Fruit fly (Drosophila melanogaster): Measurements from ENCODE around the gene AnxB11.

Gene AnxB11

DNA sequence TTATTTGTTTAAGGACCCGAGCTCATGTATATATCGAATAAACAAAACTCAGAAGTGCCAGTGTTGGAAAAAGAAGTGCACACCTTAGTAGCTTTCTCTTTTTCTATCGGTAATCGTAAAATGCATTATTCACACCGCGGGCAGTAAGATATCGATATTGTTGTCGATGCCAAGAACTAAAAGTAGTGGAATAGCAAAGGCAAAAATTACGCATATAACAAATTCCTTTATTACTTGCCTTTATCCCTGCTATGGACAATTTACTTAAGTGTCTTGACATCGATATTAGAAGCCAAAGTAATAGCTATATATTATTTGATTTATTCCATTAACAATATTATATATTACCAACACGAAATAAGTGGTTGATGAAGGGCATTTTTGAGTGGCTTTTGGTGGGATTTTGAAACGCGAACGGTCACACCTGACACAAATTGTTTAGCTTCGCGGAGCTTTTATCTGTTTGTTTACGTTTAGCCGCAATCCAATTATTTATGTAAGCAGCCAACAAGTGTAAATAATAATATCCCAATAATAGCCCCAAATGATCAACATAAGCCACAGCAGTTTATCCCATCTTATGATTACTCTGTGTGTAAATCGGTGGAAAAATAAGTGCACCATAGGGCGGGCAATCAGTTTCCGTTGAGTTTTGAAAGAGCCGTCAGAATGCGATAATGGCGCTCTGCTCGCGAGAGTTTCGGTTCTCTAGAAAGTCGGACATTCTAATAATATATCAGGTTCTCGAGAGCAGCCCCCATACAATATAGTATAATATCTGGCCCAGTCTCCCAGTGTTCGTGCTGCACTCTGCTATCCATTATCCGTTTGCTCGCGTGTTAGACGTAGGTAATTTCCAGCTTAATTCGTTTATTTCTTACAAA lies 37.0 kb downstream of the AnxB11 start, which contains the start of the genes CG9992 and CG4239 (continued):
- TF ChIP-seq prd (optimal IDR thresholded peaks at IDR 0.05): no peak
- TF ChIP-seq prd (GFP tag; IDR thresholded peaks at IDR 0.05): peak; percentile 70; the same call in 2 of the 3 replicates
- no peak for TF ChIP-seq kay (GFP tag; optimal IDR thresholded peaks at IDR 0.05)
- TF ChIP-seq row (GFP tag; IDR thresholded peaks at IDR 0.05): peak; percentile 89
- no peak for TF ChIP-seq ham (GFP tag; IDR thresholded peaks at IDR 0.05)
- TF ChIP-seq CG6683 (GFP tag; optimal IDR thresholded peaks at IDR 0.05): no peak
- no peak for TF ChIP-seq crc (GFP tag; optimal IDR thresholded peaks at IDR 0.05)
- TF ChIP-seq kni (GFP tag; optimal IDR thresholded peaks at IDR 0.05): no peak
- no peak for TF ChIP-seq Atf3 (GFP tag; optimal IDR thresholded peaks at IDR 0.05)
- no peak for TF ChIP-seq Fer1 (GFP tag; optimal IDR thresholded peaks at IDR 0.05)
- TF ChIP-seq gt (GFP tag; IDR thresholded peaks at IDR 0.05): no peak
- TF ChIP-seq D (optimal IDR thresholded peaks at IDR 0.05): no peak
- peak; percentile 52 for TF ChIP-seq D (GFP tag; optimal IDR thresholded peaks at IDR 0.05)
- peak; percentile 5 for TF ChIP-seq Atf-2 (GFP tag; optimal IDR thresholded peaks at IDR 0.05)
- TF ChIP-seq Meics (GFP tag; optimal IDR thresholded peaks at IDR 0.05): peak; percentile 48
- TF ChIP-seq CG4424 (GFP tag; optimal IDR thresholded peaks at IDR 0.05): peak; percentile 65
- TF ChIP-seq CG9876 (GFP tag; optimal IDR thresholded peaks at IDR 0.05): no peak
- peak; percentile 47; the same call in 1 of the 3 replicates for TF ChIP-seq ci (GFP tag; IDR thresholded peaks at IDR 0.05)
- peak; percentile 40 for TF ChIP-seq CG7786 (GFP tag; optimal IDR thresholded peaks at IDR 0.05)
- peak; percentile 68 for TF ChIP-seq Xbp1 (GFP tag; optimal IDR thresholded peaks at IDR 0.05)
- TF ChIP-seq Deaf1 (tag; optimal IDR thresholded peaks at IDR 0.05): peak; percentile 26
- peak; percentile 61 for TF ChIP-seq CG10654 (GFP tag; optimal IDR thresholded peaks at IDR 0.05)
- peak; percentile 53; the same call in 1 of the 2 replicates for TF ChIP-seq HLH3B (GFP tag; IDR thresholded peaks at IDR 0.05)
- no peak for TF ChIP-seq br (optimal IDR thresholded peaks at IDR 0.05)
- peak; percentile 67 for TF ChIP-seq CG12391 (tag; optimal IDR thresholded peaks at IDR 0.05)
- peak; percentile 31; the same call in 2 of the 3 replicates for TF ChIP-seq CG11093 (GFP tag; IDR thresholded peaks at IDR 0.05)
- peak; percentile 25 for TF ChIP-seq CG4328 (GFP tag; optimal IDR thresholded peaks at IDR 0.05)
- peak; percentile 71 for TF ChIP-seq HmgZ (tag; optimal IDR thresholded peaks at IDR 0.05)
- TF ChIP-seq rib (GFP tag; IDR thresholded peaks at IDR 0.05): no peak
- TF ChIP-seq CG12236 (GFP tag; optimal IDR thresholded peaks at IDR 0.05): no peak
- peak; percentile 21 for TF ChIP-seq bab2 (GFP tag; optimal IDR thresholded peaks at IDR 0.05)
- no peak for TF ChIP-seq Adf1 (GFP tag; IDR thresholded peaks at IDR 0.05)
- no peak for TF ChIP-seq CG13624 (GFP tag; optimal IDR thresholded peaks at IDR 0.05)
- TF ChIP-seq bowl (GFP tag; IDR thresholded peaks at IDR 0.05): no peak
- TF ChIP-seq CG30403 (GFP tag; optimal IDR thresholded peaks at IDR 0.05): peak; percentile 77
- peak; percentile 29; the same call in 1 of the 2 replicates for TF ChIP-seq CG1024 (GFP tag; IDR thresholded peaks at IDR 0.05)
- peak; percentile 20 for TF ChIP-seq HHEX (GFP tag; optimal IDR thresholded peaks at IDR 0.05)
- TF ChIP-seq Tbp (GFP tag; optimal IDR thresholded peaks at IDR 0.05): no peak
- peak; percentile 69 for TF ChIP-seq Dref (GFP tag; IDR thresholded peaks at IDR 0.05)
- TF ChIP-seq lmd (GFP tag; IDR thresholded peaks at IDR 0.05): peak; percentile 72
- peak; percentile 56 for TF ChIP-seq Fer2 (tag; optimal IDR thresholded peaks at IDR 0.05)
- peak; percentile 65 for TF ChIP-seq CG17829 (tag; optimal IDR thresholded peaks at IDR 0.05)
- TF ChIP-seq CG11695 (GFP tag; IDR thresholded peaks at IDR 0.05): no peak
- TF ChIP-seq CG1603 (tag; optimal IDR thresholded peaks at IDR 0.05): peak; percentile 42
- peak; percentile 75 for TF ChIP-seq Hmr (GFP tag; optimal IDR thresholded peaks at IDR 0.05)
- TF ChIP-seq peb (GFP tag; IDR thresholded peaks at IDR 0.05): no peak
- peak; percentile 51 for TF ChIP-seq Hsf (GFP tag; optimal IDR thresholded peaks at IDR 0.05)
- no peak for TF ChIP-seq gsb-n (tag; optimal IDR thresholded peaks at IDR 0.05)
- peak; percentile 39 for TF ChIP-seq Dek (tag; optimal IDR thresholded peaks at IDR 0.05)
- TF ChIP-seq pb (GFP tag; optimal IDR thresholded peaks at IDR 0.05): no peak
- TF ChIP-seq wor (GFP tag; IDR thresholded peaks at IDR 0.05): no peak

All from whole organism, embryonic.